Worm (Caenorhabditis elegans) whole organism, young adult: ENCODE data around the gene K06H7.7.

Experiments
- B0019.2 ChIP-seq: fragments of 200-800 bp; sonication (Bioruptor generic); conservative IDR thresholded peaks from 2 replicates; pipeline ENCODE4 v1.3.6; 2022; ENCODE audit warnings: missing genetic modification reagents, missing genetic modification characterization, missing compliant biosample characterization
- F23B12.7 ChIP-seq: sonication (generic microtip); optimal IDR thresholded peaks from 2 replicates; lab custom pipeline; 2017; ENCODE audit warnings: missing genetic modification characterization, mild to moderate bottlenecking, missing compliant biosample characterization, antibody characterized with exemption, moderate library complexity; ENCODE audit not compliant: insufficient read depth
- F39B2.1 ChIP-seq: fragments of 200-800 bp; sonication (Bioruptor generic); IDR thresholded peaks from 2 replicates; pipeline ENCODE4 v1.3.6; 2022; ENCODE audit warnings: missing genetic modification reagents, missing genetic modification characterization, missing compliant biosample characterization
- K11D2.4 ChIP-seq: fragments of 200-800 bp; sonication (Bioruptor generic); IDR thresholded peaks from 2 replicates; pipeline ENCODE4 v1.3.6; 2022; ENCODE audit warnings: missing genetic modification reagents, missing genetic modification characterization, missing compliant biosample characterization
- K12H6.12 ChIP-seq: fragments of 200-800 bp; sonication (Bioruptor generic); optimal IDR thresholded peaks from 2 replicates; lab custom pipeline; 2018; ENCODE audit warnings: mild to moderate bottlenecking, missing genetic modification characterization, missing compliant biosample characterization
- T07F8.4 ChIP-seq: sonication (generic microtip); optimal IDR thresholded peaks from 2 replicates; lab custom pipeline; 2016; ENCODE audit warnings: mild to moderate bottlenecking, missing genetic modification characterization, moderate library complexity, missing compliant biosample characterization
- Y53F4B.3 ChIP-seq: fragments of 200-800 bp; sonication (Bioruptor generic); IDR thresholded peaks from 2 replicates; pipeline ENCODE4 v1.3.6; 2022; ENCODE audit warnings: missing genetic modification reagents, missing genetic modification characterization, missing compliant biosample characterization
- Y79H2A.3 ChIP-seq: fragments of 200-800 bp; sonication (Bioruptor generic); conservative IDR thresholded peaks from 2 replicates; pipeline ENCODE4 v1.3.6; 2022; ENCODE audit warnings: missing genetic modification reagents, missing genetic modification characterization, missing compliant biosample characterization
- aptf-3 ChIP-seq: fragments of 200-800 bp; sonication (Bioruptor generic); IDR thresholded peaks from 2 replicates; pipeline ENCODE4 v1.3.6; 2022; ENCODE audit warnings: missing genetic modification characterization, missing compliant biosample characterization
- attf-5 ChIP-seq: fragments of 200-800 bp; sonication (Bioruptor generic); optimal IDR thresholded peaks from 2 replicates; lab custom pipeline; 2018; ENCODE audit warnings: mild to moderate bottlenecking, missing genetic modification characterization, missing compliant biosample characterization
- cebp-1 ChIP-seq, 2 experiments: fragments of 200-800 bp in 1 of 2; sonication (Bioruptor generic) in 1 of 2; sonication (generic microtip) in 1 of 2; IDR thresholded peaks in 1 of 2; optimal IDR thresholded peaks in 1 of 2; 2 replicates each; pipeline versions ENCODE4 v1.3.6 to Lab custom; 2017 to 2022; ENCODE audit warnings: missing compliant biosample characterization in 2 of 2, missing genetic modification characterization in 2 of 2, mild to moderate bottlenecking in 1 of 2, missing genetic modification reagents in 1 of 2, moderate library complexity in 1 of 2
- ceh-27 ChIP-seq: fragments of 200-800 bp; sonication (Bioruptor generic); optimal IDR thresholded peaks from 2 replicates; lab custom pipeline; 2018; ENCODE audit warnings: mild to moderate bottlenecking, missing genetic modification characterization, moderate library complexity, missing compliant biosample characterization
- ceh-79 ChIP-seq: sonication (generic microtip); optimal IDR thresholded peaks from 2 replicates; lab custom pipeline; 2017; ENCODE audit warnings: mild to moderate bottlenecking, missing genetic modification characterization, missing compliant biosample characterization
- egl-18 ChIP-seq: fragments of 200-800 bp; sonication (Bioruptor generic); IDR thresholded peaks from 2 replicates; pipeline ENCODE4 v1.3.6; 2022; ENCODE audit warnings: missing genetic modification reagents, missing genetic modification characterization, missing compliant biosample characterization
- ekl-4 ChIP-seq: fragments of 200-800 bp; sonication (Bioruptor generic); IDR thresholded peaks from 2 replicates; pipeline ENCODE4 v1.3.6; 2022; ENCODE audit warnings: missing genetic modification reagents, missing genetic modification characterization, missing compliant biosample characterization
- ets-4 ChIP-seq: fragments of 200-800 bp; sonication (Bioruptor generic); optimal IDR thresholded peaks from 2 replicates; lab custom pipeline; 2018; ENCODE audit warnings: mild to moderate bottlenecking, missing genetic modification characterization, missing compliant biosample characterization
- gei-17 ChIP-seq: fragments of 200-800 bp; sonication (Bioruptor generic); optimal IDR thresholded peaks from 2 replicates; lab custom pipeline; 2018; ENCODE audit warnings: mild to moderate bottlenecking, missing genetic modification characterization, missing compliant biosample characterization
- him-1 ChIP-seq: sonication (generic microtip); optimal IDR thresholded peaks from 2 replicates; lab custom pipeline; 2016; ENCODE audit warnings: missing genotype, missing genetic modification reagents, missing genetic modification characterization, missing compliant biosample characterization
- hmg-1.2 ChIP-seq: fragments of 200-800 bp; sonication (Bioruptor generic); IDR thresholded peaks from 2 replicates; pipeline ENCODE4 v1.3.6; 2022; ENCODE audit warnings: missing genetic modification reagents, missing genetic modification characterization, missing compliant biosample characterization
- hrde-1 ChIP-seq: sonication (generic microtip); optimal IDR thresholded peaks from 2 replicates; lab custom pipeline; 2016; ENCODE audit warnings: missing genetic modification characterization, mild to moderate bottlenecking, missing compliant biosample characterization, moderate library complexity, missing genotype, missing genetic modification reagents, borderline replicate concordance
- lin-35 ChIP-seq, 3 experiments: fragments of 150-350 bp in 2 of 3; sonication (generic microtip) in 1 of 3; optimal IDR thresholded peaks; 2 replicates each; lab custom pipeline; 2014 to 2018; ENCODE audit warnings: missing biosample characterization in 3 of 3, missing genetic modification characterization in 3 of 3, missing genetic modification reagents in 3 of 3
- lin-40 ChIP-seq: sonication (generic microtip); optimal IDR thresholded peaks from 2 replicates; lab custom pipeline; 2016; ENCODE audit warnings: missing genetic modification characterization, mild to moderate bottlenecking, missing compliant biosample characterization, missing genotype, missing genetic modification reagents
- lsl-1 ChIP-seq: fragments of 200-800 bp; sonication (Bioruptor generic); optimal IDR thresholded peaks from 2 replicates; lab custom pipeline; 2018; ENCODE audit warnings: mild to moderate bottlenecking, missing genetic modification characterization, moderate library complexity, missing compliant biosample characterization
- madf-10 ChIP-seq: sonication (generic microtip); optimal IDR thresholded peaks from 2 replicates; lab custom pipeline; 2016; ENCODE audit warnings: mild to moderate bottlenecking, missing genetic modification characterization, missing compliant biosample characterization
- madf-6 ChIP-seq: fragments of 200-800 bp; sonication (Bioruptor generic); IDR thresholded peaks from 2 replicates; pipeline ENCODE4 v1.3.6; 2022; ENCODE audit warnings: missing genetic modification reagents, missing genetic modification characterization, missing compliant biosample characterization
- mcd-1 ChIP-seq: fragments of 200-800 bp; sonication (Bioruptor generic); IDR thresholded peaks from 2 replicates; pipeline ENCODE4 v1.3.6; 2022; ENCODE audit warnings: missing genetic modification reagents, missing genetic modification characterization, missing compliant biosample characterization
- mel-28 ChIP-seq: sonication (generic microtip); optimal IDR thresholded peaks from 2 replicates; lab custom pipeline; 2016; ENCODE audit warnings: borderline replicate concordance, mild to moderate bottlenecking, missing genetic modification characterization, missing compliant biosample characterization
- nfyb-1 ChIP-seq: fragments of 200-800 bp; sonication (Bioruptor generic); IDR thresholded peaks from 2 replicates; pipeline ENCODE4 v1.3.6; 2022; ENCODE audit warnings: missing genetic modification reagents, missing genetic modification characterization, missing compliant biosample characterization
- nhr-120 ChIP-seq: fragments of 200-800 bp; sonication (Bioruptor generic); IDR thresholded peaks from 2 replicates; pipeline ENCODE4 v1.3.6; 2022; ENCODE audit warnings: missing genetic modification characterization, missing compliant biosample characterization
- nhr-179 ChIP-seq: sonication (generic microtip); optimal IDR thresholded peaks from 2 replicates; lab custom pipeline; 2016; ENCODE audit warnings: mild to moderate bottlenecking, missing genetic modification characterization, missing compliant biosample characterization
- nhr-80 ChIP-seq: sonication (generic microtip); optimal IDR thresholded peaks from 2 replicates; lab custom pipeline; 2016; ENCODE audit warnings: missing genetic modification characterization, missing compliant biosample characterization
- pbrm-1 ChIP-seq: fragments of 200-800 bp; sonication (Bioruptor generic); IDR thresholded peaks from 2 replicates; pipeline ENCODE4 v1.3.6; 2022; ENCODE audit warnings: missing genetic modification reagents, missing genetic modification characterization, missing compliant biosample characterization
- pha-4 ChIP-seq: fragments of 150-350 bp; sonication (generic microtip); optimal IDR thresholded peaks from 2 replicates; lab custom pipeline; 2014; ENCODE audit warnings: missing biosample characterization, missing genetic modification reagents, missing genetic modification characterization
- rec-8 ChIP-seq, 2 experiments: sonication (generic microtip); optimal IDR thresholded peaks; 2 replicates each; lab custom pipeline; 2016; ENCODE audit warnings: mild to moderate bottlenecking in 2 of 2, missing genetic modification characterization in 2 of 2, missing genetic modification reagents in 2 of 2, missing genotype in 2 of 2, missing biosample characterization in 1 of 2, missing compliant biosample characterization in 1 of 2, moderate library complexity in 1 of 2
- snpc-1.1 ChIP-seq: sonication (generic microtip); optimal IDR thresholded peaks from 2 replicates; lab custom pipeline; 2017; ENCODE audit warnings: missing genetic modification characterization, mild to moderate bottlenecking, missing compliant biosample characterization, antibody characterized with exemption, moderate library complexity, missing genotype, missing genetic modification reagents; ENCODE audit not compliant: insufficient read depth
- snpc-4 ChIP-seq, 5 experiments: fragments of 150-350 bp in 1 of 5; sonication (generic microtip) in 4 of 5; optimal IDR thresholded peaks; 2 replicates each; lab custom pipeline; 2014 to 2018; ENCODE audit warnings: missing genetic modification characterization in 5 of 5, missing biosample characterization in 3 of 5, antibody characterized with exemption in 2 of 5, mild to moderate bottlenecking in 2 of 5, missing compliant biosample characterization in 2 of 5, missing genotype in 2 of 5, moderate library complexity in 2 of 5, missing genetic modification reagents in 1 of 5
- somi-1 ChIP-seq: fragments of 200-800 bp; sonication (Bioruptor generic); optimal IDR thresholded peaks from 2 replicates; lab custom pipeline; 2018; ENCODE audit warnings: mild to moderate bottlenecking, missing genetic modification characterization, missing compliant biosample characterization
- sptf-2 ChIP-seq: fragments of 200-800 bp; sonication (Bioruptor generic); optimal IDR thresholded peaks from 2 replicates; lab custom pipeline; 2018; ENCODE audit warnings: mild to moderate bottlenecking, missing genetic modification characterization, missing compliant biosample characterization
- tbp1 ChIP-seq: fragments of 200-800 bp; sonication (Bioruptor generic); optimal IDR thresholded peaks from 2 replicates; lab custom pipeline; 2018; ENCODE audit warnings: mild to moderate bottlenecking, missing genetic modification characterization, missing compliant biosample characterization
- unc-130 ChIP-seq: sonication (generic microtip); optimal IDR thresholded peaks from 2 replicates; lab custom pipeline; 2016; ENCODE audit warnings: missing genetic modification reagents, missing genetic modification characterization, missing compliant biosample characterization
- ztf-28 ChIP-seq: fragments of 200-800 bp; sonication (Bioruptor generic); IDR thresholded peaks from 2 replicates; pipeline ENCODE4 v1.3.6; 2022; ENCODE audit warnings: missing genetic modification reagents, missing genetic modification characterization, missing compliant biosample characterization
- ztf-3 ChIP-seq: fragments of 200-800 bp; sonication (Bioruptor generic); optimal IDR thresholded peaks from 2 replicates; lab custom pipeline; 2018; ENCODE audit warnings: mild to moderate bottlenecking, missing genetic modification characterization, missing compliant biosample characterization

K06H7.7 gene

DNA sequence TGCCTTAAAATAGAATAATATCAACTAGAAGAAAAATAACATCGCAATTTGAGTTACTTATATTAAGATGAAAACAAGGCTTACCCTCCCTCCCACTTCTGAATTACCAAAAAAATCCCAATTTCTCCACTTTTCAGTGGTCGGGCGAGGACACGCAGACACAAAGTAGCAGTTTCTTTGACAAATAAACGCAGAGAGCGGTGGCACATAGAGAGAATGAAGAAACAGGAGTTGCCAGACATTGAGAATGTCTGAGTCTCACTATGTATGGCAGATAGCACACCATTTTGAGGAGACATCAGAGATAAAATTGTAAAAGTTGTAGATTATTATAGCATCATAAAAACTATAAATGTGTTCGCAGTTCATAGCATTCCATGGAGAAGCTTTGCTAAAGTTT is 40.0 kb upstream of the K06H7.7 start:
- TF ChIP-seq ceh-79 (tag; lab: Kevin White, UChicago) (no peak), F39B2.1 (GFP tag; lab: Robert Waterston, UW) (no peak), lin-35 (GFP tag; optimal IDR thresholded peaks at IDR 0.05; lab: Kevin White, UChicago) (peak in 1 of 3 experiments; percentile 20), attf-5 (peak; percentile 30), pbrm-1 (GFP tag; lab: Robert Waterston, UW) (no peak), hrde-1 (no peak), aptf-3 (GFP tag; lab: Robert Waterston, UW) (no peak), nhr-80 (tag; lab: Kevin White, UChicago) (peak; percentile 40), mcd-1 (GFP tag; lab: Robert Waterston, UW) (no peak), ztf-3 (GFP tag; lab: Kevin White, UChicago) (no peak), K12H6.12 (tag; lab: Kevin White, UChicago) (peak; percentile 24), snpc-4 (GFP tag; optimal IDR thresholded peaks at IDR 0.05; lab: Kevin White, UChicago) (no peak), snpc-4 (tag; optimal IDR thresholded peaks at IDR 0.05; lab: Kevin White, UChicago) (peak in 1 of 4 experiments; percentile 5), Y79H2A.3 (GFP tag; lab: Robert Waterston, UW) (no peak), hmg-1.2 (GFP tag; lab: Robert Waterston, UW) (peak; percentile 91), F23B12.7 (tag; lab: Kevin White, UChicago) (no peak), T07F8.4 (tag; lab: Kevin White, UChicago) (no peak), tbp1 (no peak), Y53F4B.3 (GFP tag; lab: Robert Waterston, UW) (no peak), ceh-27 (GFP tag; lab: Kevin White, UChicago) (peak; percentile 15), lin-40 (tag; lab: Kevin White, UChicago) (peak; percentile 58), ztf-28 (GFP tag; lab: Robert Waterston, UW) (no peak), sptf-2 (GFP tag; lab: Kevin White, UChicago) (no peak), cebp-1 (GFP tag; IDR thresholded peaks at IDR 0.05; lab: Robert Waterston, UW) (no peak), cebp-1 (tag; optimal IDR thresholded peaks at IDR 0.05; lab: Kevin White, UChicago) (peak; percentile 45), unc-130 (GFP tag; lab: Kevin White, UChicago) (no peak), madf-6 (no peak), K11D2.4 (GFP tag; lab: Robert Waterston, UW) (no peak)

DNA sequence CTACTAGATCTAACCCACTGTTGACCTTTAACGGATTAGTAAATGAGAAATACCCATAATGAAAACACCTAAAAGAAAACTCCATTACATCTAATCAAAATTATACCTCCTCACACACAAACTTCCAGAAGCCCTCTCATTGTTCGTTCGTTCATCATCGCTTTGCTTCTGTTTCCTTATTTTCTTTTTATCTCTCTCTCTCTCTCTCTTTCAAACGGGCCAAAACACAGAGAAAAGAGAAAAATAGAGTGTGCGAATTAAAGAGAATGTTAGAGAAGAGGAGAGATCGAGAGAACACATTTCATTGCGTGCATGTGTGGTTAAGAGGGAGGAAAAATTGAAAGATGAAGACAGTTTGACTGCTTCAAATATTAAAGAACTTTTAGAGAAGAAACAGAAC is 39.0 kb upstream of the K06H7.7 start:
- TF ChIP-seq somi-1 (GFP tag; lab: Kevin White, UChicago) (peak; percentile 34), nhr-80 (tag; lab: Kevin White, UChicago) (peak; percentile 62), gei-17 (GFP tag; lab: Kevin White, UChicago) (no peak), attf-5 (peak; percentile 9), hmg-1.2 (GFP tag; lab: Robert Waterston, UW) (peak; percentile 63; the same call in 1 of the 2 replicates), madf-10 (no peak), tbp1 (peak; percentile 4), F23B12.7 (tag; lab: Kevin White, UChicago) (peak; percentile 54), lin-35 (GFP tag; optimal IDR thresholded peaks at IDR 0.05; lab: Kevin White, UChicago) (peak in 1 of 3 experiments; percentile 49), lin-40 (tag; lab: Kevin White, UChicago) (peak; percentile 44), nfyb-1 (GFP tag; lab: Robert Waterston, UW) (no peak)

DNA sequence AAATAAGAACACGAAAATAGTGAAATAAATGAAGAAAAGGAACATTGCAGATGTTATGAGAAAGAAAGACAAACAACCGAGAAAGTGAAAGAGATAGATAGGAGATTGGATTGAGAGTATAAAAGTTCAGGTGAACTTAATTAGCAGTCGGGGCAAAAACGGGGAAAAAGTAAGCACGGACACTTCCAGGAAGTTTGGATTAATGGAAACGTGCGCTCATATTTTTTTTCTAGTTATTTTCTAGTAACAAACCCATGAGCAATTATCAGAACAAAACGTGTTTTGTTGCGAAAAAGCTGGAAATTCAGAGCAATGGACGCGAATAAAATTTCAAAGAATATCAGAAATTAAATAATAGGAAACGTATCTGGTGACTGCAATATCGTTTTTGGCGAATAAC is 36.6 kb upstream of the K06H7.7 start:
- TF ChIP-seq him-1 (tag; lab: Kevin White, UChicago) (no peak), pha-4 (tag; lab: Kevin White, UChicago) (no peak), K11D2.4 (GFP tag; lab: Robert Waterston, UW) (no peak), ekl-4 (GFP tag; lab: Robert Waterston, UW) (no peak), B0019.2 (GFP tag; lab: Robert Waterston, UW) (no peak), egl-18 (GFP tag; lab: Robert Waterston, UW) (no peak), mel-28 (tag; lab: Kevin White, UChicago) (no peak), rec-8 (tag; optimal IDR thresholded peaks at IDR 0.05; lab: Kevin White, UChicago) (no peak), ets-4 (GFP tag; lab: Kevin White, UChicago) (no peak), tbp1 (no peak), lsl-1 (GFP tag; lab: Kevin White, UChicago) (no peak), nhr-120 (no peak), snpc-1.1 (tag; lab: Kevin White, UChicago) (no peak), nhr-179 (tag; lab: Kevin White, UChicago) (no peak)
- TF ChIP-seq, all 124 proteins: peak for 0
